Worm (Caenorhabditis elegans): ENCODE measurements around the gene era-1.

DNA sequence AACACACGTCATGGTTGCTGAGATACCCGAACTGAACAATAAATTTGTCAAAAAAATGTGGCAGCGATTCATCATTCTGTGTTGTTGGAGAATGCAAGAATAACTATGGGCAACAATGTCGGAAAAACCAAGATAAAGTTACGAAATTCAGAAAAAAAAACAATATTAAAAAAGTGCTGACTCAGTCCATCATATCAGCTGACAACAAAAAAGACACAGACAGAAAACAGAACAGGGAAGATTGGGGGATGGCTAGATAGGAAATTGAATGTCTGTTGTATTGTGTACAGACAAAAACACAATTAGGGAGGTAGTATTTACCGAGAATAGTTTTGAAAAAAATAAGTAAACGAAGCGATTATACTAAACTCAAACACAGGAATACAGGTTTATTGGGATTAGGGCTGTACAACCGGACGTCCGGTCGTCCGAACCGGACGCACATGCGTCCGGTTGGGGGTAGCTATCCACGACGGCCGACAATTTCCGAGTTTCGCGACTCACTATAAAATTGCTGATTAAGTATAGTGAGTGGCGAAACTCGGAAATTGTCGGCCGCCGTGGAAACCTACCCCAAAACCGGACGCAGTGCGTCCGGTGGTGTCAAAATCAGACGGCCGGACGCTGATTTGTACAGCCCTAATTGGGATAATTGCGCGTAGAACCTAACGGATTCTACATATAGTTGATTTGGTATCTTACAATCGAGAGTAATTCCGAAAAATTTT, 45.2 kb upstream of the era-1 start:
- TF ChIP-seq fkh-10 (GFP tag; optimal IDR thresholded peaks at IDR 0.05), result no peak
- no peak for TF ChIP-seq gmeb-2 (tag; optimal IDR thresholded peaks at IDR 0.05)
- no peak for TF ChIP-seq F13H6.1 (tag; optimal IDR thresholded peaks at IDR 0.05)
- no peak for TF ChIP-seq pqm-1 (tag; optimal IDR thresholded peaks at IDR 0.05)
- TF ChIP-seq rnt-1 (tag; optimal IDR thresholded peaks at IDR 0.05), result no peak
- no peak for TF ChIP-seq tbx-2 (tag; optimal IDR thresholded peaks at IDR 0.05)
- TF ChIP-seq unc-86 (tag; optimal IDR thresholded peaks at IDR 0.05), result no peak
- TF ChIP-seq C38D4.7 (GFP tag; optimal IDR thresholded peaks at IDR 0.05), result no peak
- TF ChIP-seq ceh-48 (tag; optimal IDR thresholded peaks at IDR 0.05), result no peak
- no peak for TF ChIP-seq nhr-11 (tag; optimal IDR thresholded peaks at IDR 0.05)
- no peak for TF ChIP-seq C08G9.2 (tag; optimal IDR thresholded peaks at IDR 0.05)
- TF ChIP-seq ceh-9 (tag; optimal IDR thresholded peaks at IDR 0.05), result no peak
- no peak for TF ChIP-seq pha-4 (tag; optimal IDR thresholded peaks at IDR 0.05)
